1 fruit fly cellular context compared by ENCODE assay signal in the genomic region with DNA sequence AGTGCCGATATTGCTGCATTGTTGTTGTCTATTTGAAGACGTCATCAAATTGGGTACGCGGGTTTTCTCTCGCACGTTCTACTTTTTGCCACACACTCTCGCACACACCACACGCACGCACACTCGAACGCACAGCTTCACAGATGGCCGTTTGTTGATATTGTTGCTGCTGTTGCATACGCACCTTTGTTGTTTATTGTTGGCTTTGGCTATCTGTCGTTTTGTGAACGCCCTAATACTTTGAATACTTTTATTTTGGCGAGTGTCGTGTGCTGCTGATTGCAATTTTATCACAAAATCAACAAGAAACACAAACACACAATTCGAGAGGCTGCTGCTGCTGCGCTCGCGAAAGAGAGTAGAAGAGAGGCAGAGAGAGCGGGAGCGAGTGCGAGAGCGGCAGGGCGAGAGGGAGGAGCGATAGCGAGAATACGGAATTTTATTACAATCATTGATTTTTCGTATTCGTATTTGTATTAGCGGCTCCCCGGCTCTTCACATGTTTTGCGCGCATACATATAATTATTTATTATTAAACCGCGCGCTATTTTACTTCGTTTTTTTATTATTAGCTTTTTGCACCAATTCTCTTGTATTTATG.
TF ChIP-seq lines count a peak whose summit lies in the region.

No protein-coding gene starts in this region.

TF ChIP-seq in whole organism, embryonic, 481 proteins besides CTCF, POLR2A, EP300 and RAD21 (continued from another document and continues in another):
- TF ChIP-seq CG4854 (GFP tag; optimal IDR thresholded peaks at IDR 0.05; lab: Kevin White, UChicago), result peak; percentile 46
- TF ChIP-seq NC2α (GFP tag; optimal IDR thresholded peaks at IDR 0.05; lab: Kevin White, UChicago), result peak; percentile 54
- no peak for TF ChIP-seq CG7786 (GFP tag; optimal IDR thresholded peaks at IDR 0.05; lab: Kevin White, UChicago)
- TF ChIP-seq CG3065 (GFP tag; optimal IDR thresholded peaks at IDR 0.05; lab: Kevin White, UChicago), result no peak
- no peak for TF ChIP-seq CG14860 (GFP tag; IDR thresholded peaks at IDR 0.05; lab: Robert Waterston, UW; ENCODE audit: partially characterized antibody)
- TF ChIP-seq wor (GFP tag; IDR thresholded peaks at IDR 0.05; lab: Robert Waterston, UW), result no peak
- peak; percentile 80 for TF ChIP-seq CG13296 (GFP tag; optimal IDR thresholded peaks at IDR 0.05; lab: Kevin White, UChicago)
- peak; percentile 62 for TF ChIP-seq CG11723 (GFP tag; optimal IDR thresholded peaks at IDR 0.05; lab: Kevin White, UChicago)
- peak; percentile 56 for TF ChIP-seq mirr (GFP tag; optimal IDR thresholded peaks at IDR 0.05; lab: Kevin White, UChicago)
- peak; percentile 17 for TF ChIP-seq Dad (GFP tag; optimal IDR thresholded peaks at IDR 0.05; lab: Kevin White, UChicago)
- TF ChIP-seq abd-A (tag; optimal IDR thresholded peaks at IDR 0.05; lab: Kevin White, UChicago), result peak; percentile 4
- peak; percentile 57 for TF ChIP-seq bab2 (GFP tag; optimal IDR thresholded peaks at IDR 0.05; lab: Kevin White, UChicago)
- peak; percentile 49 for TF ChIP-seq da (GFP tag; optimal IDR thresholded peaks at IDR 0.05; lab: Kevin White, UChicago)
- TF ChIP-seq gsb-n (tag; optimal IDR thresholded peaks at IDR 0.05; lab: Kevin White, UChicago), result no peak
- no peak for TF ChIP-seq tup (GFP tag; optimal IDR thresholded peaks at IDR 0.05; lab: Kevin White, UChicago)
- peak; percentile 47 for TF ChIP-seq CG2678 (tag; optimal IDR thresholded peaks at IDR 0.05; lab: Kevin White, UChicago)
- TF ChIP-seq Fer3 (tag; optimal IDR thresholded peaks at IDR 0.05; lab: Kevin White, UChicago), result peak; percentile 50
- TF ChIP-seq CG2116 (GFP tag; optimal IDR thresholded peaks at IDR 0.05; lab: Kevin White, UChicago), result peak; percentile 47
- TF ChIP-seq CG10654 (GFP tag; optimal IDR thresholded peaks at IDR 0.05; lab: Kevin White, UChicago), result peak; percentile 9
- TF ChIP-seq slp2 (GFP tag; optimal IDR thresholded peaks at IDR 0.05; lab: Kevin White, UChicago), result peak; percentile 30
- TF ChIP-seq gcm2 (GFP tag; optimal IDR thresholded peaks at IDR 0.05; lab: Kevin White, UChicago), result no peak
- TF ChIP-seq CG18262 (tag; optimal IDR thresholded peaks at IDR 0.05; lab: Kevin White, UChicago), result peak; percentile 36
- peak; percentile 81 for TF ChIP-seq ATbp (GFP tag; optimal IDR thresholded peaks at IDR 0.05; lab: Kevin White, UChicago)
- TF ChIP-seq BtbVII (GFP tag; optimal IDR thresholded peaks at IDR 0.05; lab: Kevin White, UChicago), result peak; percentile 70
- TF ChIP-seq corto (GFP tag; optimal IDR thresholded peaks at IDR 0.05; lab: Kevin White, UChicago), result peak; percentile 18
- no peak for TF ChIP-seq CG7839 (tag; optimal IDR thresholded peaks at IDR 0.05; lab: Kevin White, UChicago)
- peak; percentile 16 for TF ChIP-seq sima (GFP tag; optimal IDR thresholded peaks at IDR 0.05; lab: Kevin White, UChicago)
- peak; percentile 36 for TF ChIP-seq Vsx1 (GFP tag; optimal IDR thresholded peaks at IDR 0.05; lab: Kevin White, UChicago)
- TF ChIP-seq sug (tag; optimal IDR thresholded peaks at IDR 0.05; lab: Kevin White, UChicago), result no peak
- TF ChIP-seq Hmr (GFP tag; optimal IDR thresholded peaks at IDR 0.05; lab: Kevin White, UChicago), result peak; percentile 42
- peak; percentile 72 for TF ChIP-seq nau (GFP tag; optimal IDR thresholded peaks at IDR 0.05; lab: Kevin White, UChicago)
- TF ChIP-seq CoRest (tag; optimal IDR thresholded peaks at IDR 0.05; lab: Kevin White, UChicago), result peak; percentile 7
- peak; percentile 30 for TF ChIP-seq Spps (tag; optimal IDR thresholded peaks at IDR 0.05; lab: Kevin White, UChicago)
- peak; percentile 58 for TF ChIP-seq sqz (GFP tag; optimal IDR thresholded peaks at IDR 0.05; lab: Kevin White, UChicago)
- peak; percentile 90 for TF ChIP-seq sens (GFP tag; lab: Kevin White, UChicago)
- peak; percentile 29 for TF ChIP-seq tap (tag; optimal IDR thresholded peaks at IDR 0.05; lab: Kevin White, UChicago)
- no peak for TF ChIP-seq psq (GFP tag; optimal IDR thresholded peaks at IDR 0.05; lab: Kevin White, UChicago)
- peak; percentile 20 for TF ChIP-seq D19A (tag; optimal IDR thresholded peaks at IDR 0.05; lab: Kevin White, UChicago)
- peak; percentile 58 for TF ChIP-seq scrt (GFP tag; optimal IDR thresholded peaks at IDR 0.05; lab: Kevin White, UChicago)
- peak; percentile 25 for TF ChIP-seq CG15269 (tag; optimal IDR thresholded peaks at IDR 0.05; lab: Kevin White, UChicago)
- TF ChIP-seq CG3163 (GFP tag; optimal IDR thresholded peaks at IDR 0.05; lab: Kevin White, UChicago), result peak; percentile 27
- TF ChIP-seq luna (GFP tag; optimal IDR thresholded peaks at IDR 0.05; lab: Kevin White, UChicago), result no peak
- TF ChIP-seq Pdp1 (GFP tag; optimal IDR thresholded peaks at IDR 0.05; lab: Kevin White, UChicago), result no peak
- peak; percentile 58 for TF ChIP-seq CG6813 (GFP tag; optimal IDR thresholded peaks at IDR 0.05; lab: Kevin White, UChicago)
- peak; percentile 26 for TF ChIP-seq p53 (GFP tag; optimal IDR thresholded peaks at IDR 0.05; lab: Kevin White, UChicago)
- no peak for TF ChIP-seq CG33557 (GFP tag; optimal IDR thresholded peaks at IDR 0.05; lab: Kevin White, UChicago)
- TF ChIP-seq cwo (GFP tag; optimal IDR thresholded peaks at IDR 0.05; lab: Kevin White, UChicago), result peak; percentile 63
- TF ChIP-seq Xrp1 (GFP tag; IDR thresholded peaks at IDR 0.05; lab: Robert Waterston, UW), result no peak
- TF ChIP-seq CG12942 (GFP tag; optimal IDR thresholded peaks at IDR 0.05; lab: Kevin White, UChicago), result peak; percentile 34
- peak; percentile 23 for TF ChIP-seq B-H2 (GFP tag; optimal IDR thresholded peaks at IDR 0.05; lab: Kevin White, UChicago)
- no peak for TF ChIP-seq zfh2 (GFP tag; optimal IDR thresholded peaks at IDR 0.05; lab: Kevin White, UChicago)
- peak; percentile 68 for TF ChIP-seq CG17568 (GFP tag; optimal IDR thresholded peaks at IDR 0.05; lab: Kevin White, UChicago)
- peak; percentile 62 for TF ChIP-seq CG6683 (GFP tag; optimal IDR thresholded peaks at IDR 0.05; lab: Kevin White, UChicago)
- peak; percentile 25 for TF ChIP-seq CG15514 (GFP tag; optimal IDR thresholded peaks at IDR 0.05; lab: Kevin White, UChicago)
- TF ChIP-seq Kr (GFP tag; optimal IDR thresholded peaks at IDR 0.05; lab: Kevin White, UChicago), result peak; percentile 17
- no peak for TF ChIP-seq Oaz (GFP tag; IDR thresholded peaks at IDR 0.05; lab: Robert Waterston, UW)
- no peak for TF ChIP-seq CG15073 (GFP tag; optimal IDR thresholded peaks at IDR 0.05; lab: Kevin White, UChicago)
- peak; percentile 39 for TF ChIP-seq CG12744 (GFP tag; optimal IDR thresholded peaks at IDR 0.05; lab: Kevin White, UChicago)
- TF ChIP-seq CG1603 (tag; optimal IDR thresholded peaks at IDR 0.05; lab: Kevin White, UChicago), result peak; percentile 64
- TF ChIP-seq CG11504 (tag; optimal IDR thresholded peaks at IDR 0.05; lab: Kevin White, UChicago), result peak; percentile 26
- no peak for TF ChIP-seq CG8388 (GFP tag; optimal IDR thresholded peaks at IDR 0.05; lab: Kevin White, UChicago)
- TF ChIP-seq CG2202 (tag; optimal IDR thresholded peaks at IDR 0.05; lab: Kevin White, UChicago), result peak; percentile 61
- peak; percentile 22 for TF ChIP-seq Atf-2 (GFP tag; optimal IDR thresholded peaks at IDR 0.05; lab: Kevin White, UChicago)
- peak; percentile 30 for TF ChIP-seq CG34376 (GFP tag; optimal IDR thresholded peaks at IDR 0.05; lab: Kevin White, UChicago)
- no peak for TF ChIP-seq bigmax (GFP tag; optimal IDR thresholded peaks at IDR 0.05; lab: Kevin White, UChicago)
- TF ChIP-seq CG1602 (GFP tag; optimal IDR thresholded peaks at IDR 0.05; lab: Kevin White, UChicago), result peak; percentile 4
- peak; percentile 33 for TF ChIP-seq Meics (GFP tag; optimal IDR thresholded peaks at IDR 0.05; lab: Kevin White, UChicago)
- peak; percentile 55 for TF ChIP-seq CG12219 (GFP tag; optimal IDR thresholded peaks at IDR 0.05; lab: Kevin White, UChicago)
- TF ChIP-seq CG9437 (GFP tag; optimal IDR thresholded peaks at IDR 0.05; lab: Kevin White, UChicago), result peak; percentile 15
- peak; percentile 99 to 100 for TF ChIP-seq Trl (optimal IDR thresholded peaks at IDR 0.05; lab: Kevin White, UChicago)
- TF ChIP-seq Trl (GFP tag; optimal IDR thresholded peaks at IDR 0.05; lab: Kevin White, UChicago), result peak; percentile 85
- TF ChIP-seq ERR (GFP tag; optimal IDR thresholded peaks at IDR 0.05; lab: Kevin White, UChicago), result peak; percentile 41
- TF ChIP-seq odd (GFP tag; optimal IDR thresholded peaks at IDR 0.05; lab: Kevin White, UChicago), result peak; percentile 22
- TF ChIP-seq CG18764 (GFP tag; optimal IDR thresholded peaks at IDR 0.05; lab: Kevin White, UChicago), result peak; percentile 41
- TF ChIP-seq CG12391 (tag; optimal IDR thresholded peaks at IDR 0.05; lab: Kevin White, UChicago), result peak; percentile 25
- TF ChIP-seq CG3281 (GFP tag; optimal IDR thresholded peaks at IDR 0.05; lab: Kevin White, UChicago), result peak; percentile 19
- TF ChIP-seq Hr51 (GFP tag; optimal IDR thresholded peaks at IDR 0.05; lab: Kevin White, UChicago), result peak in 1 of 2 experiments; percentile 1
- TF ChIP-seq jing (GFP tag; optimal IDR thresholded peaks at IDR 0.05; lab: Kevin White, UChicago), result no peak
- peak; percentile 74 for TF ChIP-seq CG12071 (GFP tag; optimal IDR thresholded peaks at IDR 0.05; lab: Kevin White, UChicago)
- TF ChIP-seq CG10979 (tag; optimal IDR thresholded peaks at IDR 0.05; lab: Kevin White, UChicago), result no peak
- no peak for TF ChIP-seq CG11696 (GFP tag; IDR thresholded peaks at IDR 0.05; lab: Robert Waterston, UW)
- TF ChIP-seq pan (optimal IDR thresholded peaks at IDR 0.05; lab: Kevin White, UChicago), result no peak
- no peak for TF ChIP-seq pan (GFP tag; optimal IDR thresholded peaks at IDR 0.05 in 1 of 2, IDR thresholded peaks at IDR 0.05 in 1 of 2)
- peak; percentile 38 for TF ChIP-seq Mes4 (GFP tag; optimal IDR thresholded peaks at IDR 0.05; lab: Kevin White, UChicago)
- peak; percentile 39 for TF ChIP-seq CG18476 (GFP tag; optimal IDR thresholded peaks at IDR 0.05; lab: Kevin White, UChicago)
- no peak for TF ChIP-seq Poxn (GFP tag; IDR thresholded peaks at IDR 0.05; lab: Robert Waterston, UW)
- peak; percentile 56 for TF ChIP-seq CG8924 (tag; optimal IDR thresholded peaks at IDR 0.05; lab: Kevin White, UChicago)
- peak; percentile 1 for TF ChIP-seq Bteb2 (GFP tag; optimal IDR thresholded peaks at IDR 0.05; lab: Kevin White, UChicago)
- peak; percentile 48 for TF ChIP-seq CG10543 (GFP tag; optimal IDR thresholded peaks at IDR 0.05; lab: Kevin White, UChicago)
- peak; percentile 57 for TF ChIP-seq CG4707 (GFP tag; optimal IDR thresholded peaks at IDR 0.05; lab: Kevin White, UChicago)
- TF ChIP-seq Doc2 (GFP tag; IDR thresholded peaks at IDR 0.05; lab: Robert Waterston, UW), result no peak
- peak; percentile 54 for TF ChIP-seq CG5180 (GFP tag; optimal IDR thresholded peaks at IDR 0.05; lab: Kevin White, UChicago)
- TF ChIP-seq Ets97D (GFP tag; optimal IDR thresholded peaks at IDR 0.05; lab: Kevin White, UChicago), result peak; percentile 25
- peak; percentile 26 for TF ChIP-seq lilli (GFP tag; optimal IDR thresholded peaks at IDR 0.05; lab: Kevin White, UChicago)
- peak; percentile 12 for TF ChIP-seq phol (tag; optimal IDR thresholded peaks at IDR 0.05; lab: Kevin White, UChicago)
- TF ChIP-seq nerfin-1 (tag; optimal IDR thresholded peaks at IDR 0.05; lab: Kevin White, UChicago), result peak; percentile 71
- no peak for TF ChIP-seq CG31388 (GFP tag; optimal IDR thresholded peaks at IDR 0.05; lab: Kevin White, UChicago)
- TF ChIP-seq slou (GFP tag; optimal IDR thresholded peaks at IDR 0.05; lab: Kevin White, UChicago), result no peak
- TF ChIP-seq gt (GFP tag; IDR thresholded peaks at IDR 0.05; lab: Robert Waterston, UW), result no peak
- TF ChIP-seq Sry-β (GFP tag; optimal IDR thresholded peaks at IDR 0.05; lab: Kevin White, UChicago), result no peak
- peak; percentile 39 for TF ChIP-seq CG15601 (tag; optimal IDR thresholded peaks at IDR 0.05; lab: Kevin White, UChicago)
- peak; percentile 75 for TF ChIP-seq Asciz (GFP tag; optimal IDR thresholded peaks at IDR 0.05; lab: Kevin White, UChicago)
- peak; percentile 35 for TF ChIP-seq CG17912 (GFP tag; optimal IDR thresholded peaks at IDR 0.05; lab: Kevin White, UChicago)
- TF ChIP-seq gcm (GFP tag; optimal IDR thresholded peaks at IDR 0.05; lab: Kevin White, UChicago), result peak; percentile 49
- no peak for TF ChIP-seq ash1 (GFP tag; optimal IDR thresholded peaks at IDR 0.05; lab: Kevin White, UChicago)
- TF ChIP-seq fd64A (GFP tag; optimal IDR thresholded peaks at IDR 0.05; lab: Kevin White, UChicago), result peak; percentile 58
- TF ChIP-seq hb (GFP tag; IDR thresholded peaks at IDR 0.05; lab: Robert Waterston, UW; ENCODE audit: partially characterized antibody), result no peak
- peak; percentile 53 for TF ChIP-seq ems (GFP tag; optimal IDR thresholded peaks at IDR 0.05; lab: Kevin White, UChicago)
- peak; percentile 93 for TF ChIP-seq Med (GFP tag; lab: Kevin White, UChicago)
- TF ChIP-seq CG2120 (GFP tag; optimal IDR thresholded peaks at IDR 0.05; lab: Kevin White, UChicago), result peak; percentile 29
- TF ChIP-seq D (optimal IDR thresholded peaks at IDR 0.05; lab: Kevin White, UChicago), result peak; percentile 52
- TF ChIP-seq D (GFP tag; optimal IDR thresholded peaks at IDR 0.05; lab: Kevin White, UChicago), result peak; percentile 32
- TF ChIP-seq Hsf (GFP tag; optimal IDR thresholded peaks at IDR 0.05; lab: Kevin White, UChicago), result peak; percentile 9
- no peak for TF ChIP-seq usp (GFP tag; optimal IDR thresholded peaks at IDR 0.05; lab: Kevin White, UChicago)
- peak; percentile 76 for TF ChIP-seq CG1792 (GFP tag; optimal IDR thresholded peaks at IDR 0.05; lab: Kevin White, UChicago)
- TF ChIP-seq wek (GFP tag; optimal IDR thresholded peaks at IDR 0.05; lab: Kevin White, UChicago), result peak; percentile 82
- TF ChIP-seq Bdp1 (GFP tag; optimal IDR thresholded peaks at IDR 0.05; lab: Kevin White, UChicago), result peak; percentile 37
- TF ChIP-seq nom (GFP tag; optimal IDR thresholded peaks at IDR 0.05; lab: Kevin White, UChicago), result peak; percentile 49
- TF ChIP-seq CG30020 (tag; optimal IDR thresholded peaks at IDR 0.05; lab: Kevin White, UChicago), result no peak
- peak; percentile 28 for TF ChIP-seq NfI (GFP tag; optimal IDR thresholded peaks at IDR 0.05; lab: Kevin White, UChicago)
- TF ChIP-seq dmrt99B (tag; optimal IDR thresholded peaks at IDR 0.05; lab: Kevin White, UChicago), result peak; percentile 30
- TF ChIP-seq twi (tag; optimal IDR thresholded peaks at IDR 0.05; lab: Kevin White, UChicago), result peak; percentile 27
- TF ChIP-seq lmd (GFP tag; IDR thresholded peaks at IDR 0.05; lab: Robert Waterston, UW), result no peak
- peak; percentile 64 for TF ChIP-seq fd102C (GFP tag; optimal IDR thresholded peaks at IDR 0.05; lab: Kevin White, UChicago)
- TF ChIP-seq pb (GFP tag; optimal IDR thresholded peaks at IDR 0.05; lab: Kevin White, UChicago), result peak; percentile 49
- TF ChIP-seq Hey (tag; optimal IDR thresholded peaks at IDR 0.05; lab: Kevin White, UChicago), result peak; percentile 47
